Worm (Caenorhabditis elegans): ENCODE results near the gene atrn-1.

DNA sequence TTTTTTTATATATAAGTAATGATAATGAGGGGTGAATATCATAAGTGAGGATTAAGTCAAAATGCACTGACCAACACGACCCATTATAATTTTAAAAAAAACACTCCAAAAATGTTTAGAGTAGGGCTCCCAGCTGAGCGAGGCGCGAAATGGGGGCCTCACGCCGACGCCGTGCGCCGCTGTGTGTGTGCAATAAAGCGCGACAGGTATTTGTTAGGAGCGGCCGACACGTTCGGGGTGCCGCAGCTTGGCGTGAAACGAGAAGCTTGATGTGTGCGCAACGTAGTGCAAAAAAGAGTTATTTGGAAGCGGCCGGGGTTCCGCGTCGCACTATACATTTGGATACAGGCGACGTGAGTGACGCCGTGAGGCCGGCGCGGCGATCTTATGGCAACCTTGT, 13.6 kb downstream of the atrn-1 start:
- TF ChIP-seq ztf-4 (tag; optimal IDR thresholded peaks at IDR 0.05) = no peak
- no peak for TF ChIP-seq nhr-28 (tag; optimal IDR thresholded peaks at IDR 0.05)
- no peak for TF ChIP-seq sox-4 (tag; optimal IDR thresholded peaks at IDR 0.05)
- no peak for TF ChIP-seq lsy-2 (tag; optimal IDR thresholded peaks at IDR 0.05)
- TF ChIP-seq fkh-4 (tag; optimal IDR thresholded peaks at IDR 0.05; ENCODE audit: borderline replicate concordance) = no peak
- TF ChIP-seq nhr-77 (tag; optimal IDR thresholded peaks at IDR 0.05) = no peak
- no peak for TF ChIP-seq rnt-1 (tag; optimal IDR thresholded peaks at IDR 0.05)
- TF ChIP-seq hlh-17 (GFP tag; optimal IDR thresholded peaks at IDR 0.05; ENCODE audit: borderline replicate concordance) = no peak

All from whole organism, L1 larva.